Fruit fly (Drosophila melanogaster): Measurements from ENCODE around the gene Msp300.
A peak's percentile ranks its signal among the peaks of the same experiment; 100 is the strongest.

Gene Msp300

DNA sequence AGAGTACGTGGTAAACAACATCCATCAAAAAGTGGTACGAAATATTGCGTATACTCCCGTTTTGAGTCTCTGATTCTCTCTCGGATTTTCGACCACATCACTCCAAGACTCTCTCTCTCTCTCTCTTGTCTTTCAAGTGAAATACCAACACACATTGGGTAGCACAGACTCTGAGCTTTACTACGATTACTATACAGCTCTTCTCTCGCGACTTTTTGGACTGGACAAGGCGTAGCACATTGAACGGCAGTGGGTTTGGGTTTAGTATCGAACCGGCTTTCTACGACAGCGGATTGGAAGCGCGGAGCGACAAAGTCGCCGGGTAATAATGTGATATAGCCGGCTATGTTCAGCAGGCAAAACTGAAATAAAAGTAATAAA is 7.6 kb downstream of the Msp300 start (continued):
- TF ChIP-seq Bgb (GFP tag; IDR thresholded peaks at IDR 0.05; ENCODE audit: partially characterized antibody): peak; percentile 67

DNA sequence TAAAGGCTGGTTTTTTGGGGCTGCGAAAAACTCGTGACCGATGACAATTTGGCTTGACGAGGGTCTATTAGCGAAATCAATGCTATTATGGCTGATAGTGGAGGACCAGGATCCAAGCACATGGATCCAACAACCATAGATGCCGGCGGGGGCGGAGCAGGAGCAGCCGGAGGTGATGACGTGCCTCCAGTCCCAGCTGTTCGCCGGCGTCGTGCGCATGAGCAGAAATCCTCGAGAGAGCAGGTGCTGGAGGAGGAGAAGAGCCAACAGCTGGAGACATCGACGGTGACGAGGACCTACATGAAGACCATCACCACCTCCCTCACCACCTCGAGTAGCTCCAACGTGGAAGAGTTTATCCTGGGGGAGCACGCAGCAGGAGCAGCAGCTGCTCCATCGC is 8.4 kb downstream of the Msp300 start:
- peak; percentile 83 for TF ChIP-seq ewg (GFP tag; optimal IDR thresholded peaks at IDR 0.05)
- TF ChIP-seq onecut (GFP tag; IDR thresholded peaks at IDR 0.05): peak; percentile 39; the same call in 1 of the 2 replicates
- peak in 1 of 2 experiments; percentile 63 for TF ChIP-seq crp (GFP tag; optimal IDR thresholded peaks at IDR 0.05)
- no peak for TF ChIP-seq ATbp (GFP tag; optimal IDR thresholded peaks at IDR 0.05)
- no peak for TF ChIP-seq Gsc (GFP tag; IDR thresholded peaks at IDR 0.05)
- TF ChIP-seq nmo (GFP tag; optimal IDR thresholded peaks at IDR 0.05): no peak
- TF ChIP-seq klu (GFP tag; IDR thresholded peaks at IDR 0.05): no peak
- no peak for TF ChIP-seq tap (tag; optimal IDR thresholded peaks at IDR 0.05)
- no peak for TF ChIP-seq CG17361 (GFP tag; IDR thresholded peaks at IDR 0.05)
- no peak for TF ChIP-seq danr (GFP tag; IDR thresholded peaks at IDR 0.05)
- peak; percentile 49; the same call in 1 of the 2 replicates for TF ChIP-seq crol (GFP tag; IDR thresholded peaks at IDR 0.05)
- no peak for TF ChIP-seq Hr51 (GFP tag; optimal IDR thresholded peaks at IDR 0.05)

DNA sequence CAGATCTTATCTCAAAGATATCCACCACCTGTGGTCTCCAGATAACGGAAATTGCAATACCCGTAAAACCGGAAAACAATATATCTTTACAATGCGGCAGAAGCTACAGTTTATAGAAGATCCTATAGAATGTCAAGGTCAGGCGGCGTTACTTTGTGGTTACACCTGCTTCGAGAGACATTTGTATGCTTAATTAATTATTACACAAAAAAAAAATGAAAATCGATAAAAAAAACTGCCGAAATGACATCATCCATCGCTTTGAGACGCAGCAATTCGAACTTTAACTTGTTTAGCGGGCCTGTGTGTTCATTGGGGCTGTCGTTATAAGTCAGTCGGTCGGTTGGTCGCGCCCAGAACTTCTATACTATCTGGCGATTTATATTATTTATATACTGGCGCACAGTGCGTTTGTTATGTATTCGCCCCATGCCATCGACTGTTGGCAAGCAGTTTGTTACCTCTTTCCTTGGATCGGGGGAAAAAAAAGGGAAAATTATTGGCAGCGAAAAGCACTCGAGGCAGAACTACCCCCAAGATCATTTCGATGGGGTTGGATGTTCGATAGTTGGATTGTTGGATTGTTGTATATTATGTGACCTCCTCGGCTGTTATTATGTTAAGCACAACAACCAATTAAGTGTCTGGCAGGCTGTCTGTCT is 10.7 kb downstream of the Msp300 start:
- TF ChIP-seq lab (GFP tag; optimal IDR thresholded peaks at IDR 0.05) (peak; percentile 8), CG8765 (GFP tag; IDR thresholded peaks at IDR 0.05) (no peak), Hsf (GFP tag; optimal IDR thresholded peaks at IDR 0.05) (no peak), CG2199 (GFP tag; IDR thresholded peaks at IDR 0.05) (peak; percentile 28; the same call in 1 of the 3 replicates), CG13894 (tag; optimal IDR thresholded peaks at IDR 0.05) (peak; percentile 93), sd (tag; optimal IDR thresholded peaks at IDR 0.05) (peak; percentile 86), abd-A (tag; optimal IDR thresholded peaks at IDR 0.05) (peak; percentile 77), caup (GFP tag; optimal IDR thresholded peaks at IDR 0.05; ENCODE audit: severe bottlenecking) (peak; percentile 18), sens (GFP tag) (peak; percentile 23), Med (GFP tag) (peak; percentile 68), CG17361 (GFP tag; IDR thresholded peaks at IDR 0.05) (0 out of 3 replicates have a peak, but pooled peaks have one; percentile 18), Kr (GFP tag; optimal IDR thresholded peaks at IDR 0.05) (no peak), chinmo (GFP tag; IDR thresholded peaks at IDR 0.05; ENCODE audit: partially characterized antibody) (peak; percentile 85; the same call in 2 of the 4 replicates), CG11093 (GFP tag; IDR thresholded peaks at IDR 0.05) (no peak), Rfx (GFP tag; IDR thresholded peaks at IDR 0.05) (0 out of 2 replicates have a peak, but pooled peaks have one; percentile 21), row (GFP tag; IDR thresholded peaks at IDR 0.05) (0 out of 3 replicates have a peak, but pooled peaks have one; percentile 9), CG32532 (GFP tag; IDR thresholded peaks at IDR 0.05) (peak; percentile 51), CG8388 (GFP tag; optimal IDR thresholded peaks at IDR 0.05) (peak; percentile 61), slou (GFP tag; optimal IDR thresholded peaks at IDR 0.05) (no peak), CG8290 (GFP tag; optimal IDR thresholded peaks at IDR 0.05) (no peak), CG8290 (tag; optimal IDR thresholded peaks at IDR 0.05) (peak in 1 of 2 experiments; percentile 16), onecut (GFP tag; IDR thresholded peaks at IDR 0.05) (peak; percentile 53; the same call in 1 of the 2 replicates)

DNA sequence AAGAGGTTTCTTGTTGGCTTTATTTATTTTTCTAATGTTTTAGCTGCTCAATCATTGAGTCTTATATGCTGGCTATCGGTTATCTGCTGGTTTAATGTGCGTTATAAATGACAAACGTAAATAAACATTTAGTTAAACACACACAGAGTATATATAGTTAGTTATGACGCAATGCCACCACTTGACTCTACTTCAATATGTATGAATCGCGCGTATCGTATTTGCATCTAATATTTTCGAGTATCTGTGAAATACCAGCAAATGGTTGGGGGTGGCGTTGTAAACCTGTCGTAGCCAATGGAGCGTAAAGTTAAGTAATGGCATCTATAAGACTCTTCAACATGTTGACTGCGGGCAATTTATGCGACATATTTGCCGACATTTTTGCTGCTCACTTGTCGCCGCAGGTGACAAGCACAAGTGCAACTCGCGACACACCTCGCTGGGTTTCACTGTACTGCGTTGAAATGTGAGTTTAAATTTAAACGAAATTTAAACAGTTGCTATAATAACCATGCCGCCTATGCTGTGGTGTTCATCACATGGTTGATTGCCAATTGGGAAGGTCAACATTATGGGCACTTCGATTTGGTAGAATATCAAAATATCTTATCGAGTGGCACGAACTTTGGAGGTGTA is 12.9 kb downstream of the Msp300 start:
- TF ChIP-seq CG10267 (tag; optimal IDR thresholded peaks at IDR 0.05) (no peak), BtbVII (GFP tag; optimal IDR thresholded peaks at IDR 0.05) (no peak), H2.0 (GFP tag; IDR thresholded peaks at IDR 0.05) (no peak), chinmo (GFP tag; IDR thresholded peaks at IDR 0.05; ENCODE audit: partially characterized antibody) (0 out of 4 replicates have a peak, but pooled peaks have one; percentile 54), cg (GFP tag; optimal IDR thresholded peaks at IDR 0.05) (no peak), CG4360 (GFP tag; IDR thresholded peaks at IDR 0.05) (no peak), CG10543 (GFP tag; optimal IDR thresholded peaks at IDR 0.05) (peak; percentile 13), disco-r (GFP tag; optimal IDR thresholded peaks at IDR 0.05) (no peak), Bgb (GFP tag; IDR thresholded peaks at IDR 0.05; ENCODE audit: partially characterized antibody) (no peak), sisA (GFP tag; IDR thresholded peaks at IDR 0.05) (no peak), nerfin-2 (GFP tag; IDR thresholded peaks at IDR 0.05; ENCODE audit: partially characterized antibody) (no peak), chif (GFP tag; optimal IDR thresholded peaks at IDR 0.05) (no peak), CG10366 (GFP tag; IDR thresholded peaks at IDR 0.05) (no peak), CG13296 (GFP tag; optimal IDR thresholded peaks at IDR 0.05) (peak; percentile 55)

All from whole organism, embryonic.